Fruit fly (Drosophila melanogaster) whole organism, wandering third instar larva: Measurements from ENCODE around the gene kri.

Experiments
- CG32264 ChIP-seq: fragments of 200-800 bp; sonication (Bioruptor generic); optimal IDR thresholded peaks from 2 replicates; lab custom pipeline; 2016; ENCODE audit warnings: missing biosample characterization, missing genetic modification characterization
- CrebA ChIP-seq: fragments of 200-800 bp; sonication (Bioruptor generic); optimal IDR thresholded peaks from 2 replicates; lab custom pipeline; 2016; ENCODE audit warnings: missing biosample characterization, mild to moderate bottlenecking, missing genetic modification characterization, borderline replicate concordance
- Dfd ChIP-seq: fragments of >200 bp; optimal IDR thresholded peaks from 2 replicates; lab custom pipeline; 2017; ENCODE audit warnings: missing biosample characterization, missing genetic modification characterization
- Dif ChIP-seq: fragments of 200-275, 200-300 bp; sonication (Bioruptor generic); optimal IDR thresholded peaks from 2 replicates; lab custom pipeline; 2018; ENCODE audit warnings: missing biosample characterization, missing genetic modification characterization; ENCODE audit not compliant: partially characterized antibody
- GATAd ChIP-seq: sonication (Bioruptor generic); optimal IDR thresholded peaks from 2 replicates; lab custom pipeline; 2016; ENCODE audit warnings: missing biosample characterization, missing genetic modification characterization
- HLH106 ChIP-seq: fragments of 200-800 bp; optimal IDR thresholded peaks from 3 replicates; lab custom pipeline; 2019; ENCODE audit warnings: missing biosample characterization, mild to moderate bottlenecking, missing genetic modification characterization, moderate library complexity
- Hnf4 ChIP-seq: fragments of 200-800 bp; sonication (Bioruptor generic); optimal IDR thresholded peaks from 2 replicates; lab custom pipeline; 2016; ENCODE audit warnings: missing biosample characterization, mild to moderate bottlenecking, missing genetic modification characterization
- Hr78 ChIP-seq: fragments of >200 bp; optimal IDR thresholded peaks from 2 replicates; lab custom pipeline; 2017; ENCODE audit warnings: missing biosample characterization, missing genetic modification characterization
- Jra ChIP-seq: sonication (Bioruptor generic); optimal IDR thresholded peaks from 2 replicates; lab custom pipeline; 2016; ENCODE audit warnings: missing biosample characterization, missing genetic modification characterization
- Mio ChIP-seq: sonication (Bioruptor generic); optimal IDR thresholded peaks from 2 replicates; lab custom pipeline; 2016; ENCODE audit warnings: missing biosample characterization, missing genetic modification characterization
- Myc ChIP-seq: fragments of >200 bp; optimal IDR thresholded peaks from 2 replicates; lab custom pipeline; 2017
- N ChIP-seq: fragments of >200 bp; optimal IDR thresholded peaks from 2 replicates; lab custom pipeline; 2018; ENCODE audit warnings: missing biosample characterization, missing external identifiers, missing genetic modification characterization
- OdsH ChIP-seq: fragments of 200-800 bp; sonication (Bioruptor generic); optimal IDR thresholded peaks from 2 replicates; lab custom pipeline; 2016; ENCODE audit warnings: missing biosample characterization, mild to moderate bottlenecking, missing genetic modification characterization
- Rel ChIP-seq, 2 experiments: fragments of 200-800 bp; sonication (Bioruptor generic) in 1 of 2; optimal IDR thresholded peaks; 2 replicates in 1 of 2; 3 replicates in 1 of 2; lab custom pipeline; 2016 to 2019; ENCODE audit warnings: mild to moderate bottlenecking in 2 of 2, missing biosample characterization in 2 of 2, missing genetic modification characterization in 2 of 2, moderate library complexity in 1 of 2
- Sp1 ChIP-seq: fragments of 200-800 bp; sonication (Bioruptor generic); optimal IDR thresholded peaks from 3 replicates; lab custom pipeline; 2019; ENCODE audit warnings: missing biosample characterization, mild to moderate bottlenecking, missing genetic modification characterization, moderate library complexity
- br ChIP-seq: fragments of 200-800 bp; sonication (Bioruptor generic); optimal IDR thresholded peaks from 2 replicates; lab custom pipeline; 2016; ENCODE audit warnings: missing biosample characterization, missing genetic modification characterization
- brk ChIP-seq: fragments of 200-800 bp; sonication (Bioruptor generic); optimal IDR thresholded peaks from 2 replicates; lab custom pipeline; 2016; ENCODE audit warnings: missing biosample characterization, mild to moderate bottlenecking, missing genetic modification characterization
- dl ChIP-seq, 2 experiments: fragments of 175-275, 200-275 bp in 1 of 2; fragments of 200-275 bp in 1 of 2; sonication (Bioruptor generic); optimal IDR thresholded peaks; lab custom pipeline; 2018; ENCODE audit warnings: mild to moderate bottlenecking in 2 of 2, missing biosample characterization in 2 of 2, missing genetic modification characterization in 2 of 2, moderate library complexity in 2 of 2; ENCODE audit not compliant: partially characterized antibody in 2 of 2, insufficient read depth in 1 of 2
- dmrt93B ChIP-seq: fragments of 200-800 bp; sonication (Bioruptor generic); optimal IDR thresholded peaks from 2 replicates; lab custom pipeline; 2018; ENCODE audit warnings: missing biosample characterization, mild to moderate bottlenecking, missing genetic modification characterization
- dsf ChIP-seq: sonication (Bioruptor generic); optimal IDR thresholded peaks from 2 replicates; lab custom pipeline; 2016; ENCODE audit warnings: missing biosample characterization, missing genetic modification characterization, borderline replicate concordance
- ey ChIP-seq: fragments of 200-800 bp; sonication (Bioruptor generic); optimal IDR thresholded peaks from 2 replicates; lab custom pipeline; 2016; ENCODE audit warnings: missing biosample characterization, missing genetic modification characterization
- foxo ChIP-seq, 2 experiments: fragments of 200-800 bp; sonication (Bioruptor generic); optimal IDR thresholded peaks; 2 replicates in 1 of 2; 3 replicates in 1 of 2; lab custom pipeline; 2016 to 2017; ENCODE audit warnings: missing biosample characterization in 2 of 2, missing genetic modification characterization in 2 of 2
- fru ChIP-seq: fragments of 200-800 bp; sonication (Bioruptor generic); optimal IDR thresholded peaks from 3 replicates; lab custom pipeline; 2016; ENCODE audit warnings: missing biosample characterization, mild to moderate bottlenecking, missing genetic modification characterization
- h ChIP-seq: fragments of 200-800 bp; sonication (Bioruptor generic); optimal IDR thresholded peaks from 3 replicates; lab custom pipeline; 2016; ENCODE audit warnings: missing biosample characterization, mild to moderate bottlenecking, missing genetic modification characterization
- jim ChIP-seq: fragments of 175-275, 200-325 bp; sonication (Bioruptor generic); optimal IDR thresholded peaks from 2 replicates; lab custom pipeline; 2016; ENCODE audit warnings: missing biosample characterization, mild to moderate bottlenecking, missing genetic modification characterization
- lola ChIP-seq: fragments of >200 bp; optimal IDR thresholded peaks from 2 replicates; lab custom pipeline; 2017; ENCODE audit warnings: missing biosample characterization, missing genetic modification characterization
- pan ChIP-seq: fragments of >200 bp; optimal IDR thresholded peaks from 2 replicates; lab custom pipeline; 2017
- psq ChIP-seq: fragments of 200-800 bp; sonication (Bioruptor generic); optimal IDR thresholded peaks from 3 replicates; lab custom pipeline; 2017; ENCODE audit warnings: missing biosample characterization, mild to moderate bottlenecking, missing genetic modification characterization, moderate library complexity
- rgr ChIP-seq: fragments of 200-800 bp; sonication (Bioruptor generic); optimal IDR thresholded peaks from 3 replicates; lab custom pipeline; 2016; ENCODE audit warnings: missing biosample characterization, mild to moderate bottlenecking, missing genetic modification characterization
- sage ChIP-seq: fragments of 200-800 bp; sonication (Bioruptor generic); optimal IDR thresholded peaks from 2 replicates; lab custom pipeline; 2016; ENCODE audit warnings: missing biosample characterization, mild to moderate bottlenecking, missing genetic modification characterization
- sv ChIP-seq: fragments of 200-800 bp; sonication (Bioruptor generic); optimal IDR thresholded peaks from 3 replicates; lab custom pipeline; 2016; ENCODE audit warnings: missing biosample characterization, missing genetic modification characterization
- tai ChIP-seq: sonication (Bioruptor generic); optimal IDR thresholded peaks from 2 replicates; lab custom pipeline; 2016; ENCODE audit warnings: missing biosample characterization, missing genetic modification characterization
- usp ChIP-seq: fragments of >200 bp; optimal IDR thresholded peaks from 2 replicates; lab custom pipeline; 2017; ENCODE audit warnings: missing biosample characterization, missing genetic modification characterization
- woc ChIP-seq: sonication (Bioruptor generic); optimal IDR thresholded peaks from 2 replicates; lab custom pipeline; 2016; ENCODE audit warnings: missing biosample characterization, mild to moderate bottlenecking, missing genetic modification characterization

kri gene

DNA sequence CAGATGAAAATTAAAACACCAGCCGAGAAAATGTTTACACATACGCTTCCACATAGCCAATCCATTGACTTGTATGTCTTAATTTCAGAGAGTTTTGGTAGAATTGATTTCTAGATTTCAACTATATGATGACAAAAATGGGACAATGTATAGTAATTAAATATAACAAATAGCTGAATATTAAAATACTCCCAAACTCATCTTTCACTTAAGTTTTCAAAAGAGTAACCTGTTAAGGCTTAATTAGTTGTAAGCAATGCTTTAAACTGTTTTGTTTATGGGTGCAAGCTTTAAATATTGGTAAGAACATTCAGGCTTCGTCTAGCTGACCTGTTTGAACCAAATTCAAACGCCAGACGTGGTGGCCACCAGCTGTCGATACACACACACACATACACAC, 17.9 kb downstream of the kri start:
- no peak for TF ChIP-seq Myc (lab: Kevin White, UChicago)
- TF ChIP-seq CG32264 (GFP tag; lab: Kevin White, UChicago) = no peak
- no peak for TF ChIP-seq rgr (GFP tag; lab: Kevin White, UChicago)
- TF ChIP-seq woc = no peak
- TF ChIP-seq pan = no peak
- TF ChIP-seq Hnf4 = no peak
- TF ChIP-seq h (GFP tag; lab: Kevin White, UChicago) = no peak
- no peak for TF ChIP-seq CrebA
- no peak for TF ChIP-seq Dif (GFP tag; lab: Kevin White, UChicago)
- TF ChIP-seq Sp1 = no peak
- TF ChIP-seq OdsH (GFP tag; lab: Kevin White, UChicago) = no peak
- TF ChIP-seq psq (GFP tag; lab: Kevin White, UChicago) = no peak
- TF ChIP-seq dmrt93B (GFP tag; lab: Kevin White, UChicago) = no peak
- TF ChIP-seq sage = no peak
- TF ChIP-seq foxo (GFP tag; optimal IDR thresholded peaks at IDR 0.05; lab: Kevin White, UChicago) = no peak
- TF ChIP-seq Rel (GFP tag; optimal IDR thresholded peaks at IDR 0.05; lab: Kevin White, UChicago) = no peak
- no peak for TF ChIP-seq Rel (tag; optimal IDR thresholded peaks at IDR 0.05; lab: Kevin White, UChicago)
- TF ChIP-seq Dfd (GFP tag; lab: Kevin White, UChicago) = no peak
- TF ChIP-seq usp (GFP tag; lab: Kevin White, UChicago) = no peak

DNA sequence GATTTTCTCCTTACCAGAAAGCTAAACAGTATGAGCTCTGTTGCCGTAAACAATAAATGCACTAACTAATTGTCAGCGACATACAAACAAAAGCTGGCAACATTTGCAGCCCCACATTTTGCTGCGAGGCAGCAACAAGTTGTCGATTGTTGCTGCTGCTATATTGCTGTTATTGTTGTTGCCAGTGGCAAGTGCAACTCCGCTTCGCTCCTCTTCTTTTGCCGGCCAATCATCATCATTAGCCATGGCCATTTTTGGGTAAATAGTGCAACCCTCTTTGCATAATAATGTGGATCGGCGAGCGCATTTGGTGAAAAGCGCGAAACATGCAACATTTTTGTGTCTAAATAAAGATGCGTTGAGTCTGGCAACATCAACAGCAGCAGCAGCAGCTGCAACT, 19.9 kb downstream of the kri start:
- no peak for TF ChIP-seq Dfd (GFP tag; lab: Kevin White, UChicago)
- no peak for TF ChIP-seq h (GFP tag; lab: Kevin White, UChicago)
- TF ChIP-seq pan = no peak
- no peak for TF ChIP-seq lola
- no peak for TF ChIP-seq OdsH (GFP tag; lab: Kevin White, UChicago)
- TF ChIP-seq br (GFP tag; lab: Kevin White, UChicago) = no peak
- no peak for TF ChIP-seq dl (GFP tag; optimal IDR thresholded peaks at IDR 0.05; lab: Kevin White, UChicago; ENCODE audit: insufficient read depth in 1 of 2, partially characterized antibody in 2 of 2)
- no peak for TF ChIP-seq sage
- TF ChIP-seq dmrt93B (GFP tag; lab: Kevin White, UChicago) = no peak
- no peak for TF ChIP-seq HLH106
- TF ChIP-seq Hr78 (GFP tag; lab: Kevin White, UChicago) = no peak
- no peak for TF ChIP-seq CrebA
- no peak for TF ChIP-seq Myc (lab: Kevin White, UChicago)
- no peak for TF ChIP-seq Sp1
- TF ChIP-seq ey = no peak
- TF ChIP-seq Dif (GFP tag; lab: Kevin White, UChicago) = no peak

DNA sequence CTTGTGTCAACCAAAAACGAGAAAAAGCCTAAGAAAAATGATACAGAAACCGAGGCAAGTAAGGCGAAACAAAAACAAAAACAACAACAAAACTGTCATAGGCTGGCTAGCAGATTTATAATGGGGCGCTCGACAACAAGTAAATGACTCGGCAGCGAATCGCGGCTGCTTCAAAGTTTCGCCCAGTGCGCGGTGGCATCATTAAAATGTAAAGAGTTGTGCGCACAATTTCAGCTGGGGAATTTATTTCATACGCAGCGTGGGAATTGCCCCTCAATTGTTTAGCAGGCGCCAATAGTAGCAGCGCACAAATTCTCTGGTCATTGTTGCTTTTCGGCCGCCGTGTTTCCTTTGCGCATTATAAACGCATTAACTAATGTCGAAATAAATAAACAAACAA, 21.1 kb downstream of the kri start:
- TF ChIP-seq Dif (GFP tag; lab: Kevin White, UChicago) = no peak
- no peak for TF ChIP-seq jim (GFP tag; lab: Kevin White, UChicago)
- TF ChIP-seq CG32264 (GFP tag; lab: Kevin White, UChicago) = no peak
- no peak for TF ChIP-seq rgr (GFP tag; lab: Kevin White, UChicago)
- no peak for TF ChIP-seq GATAd (GFP tag; lab: Kevin White, UChicago)
- TF ChIP-seq sv (GFP tag; lab: Kevin White, UChicago) = no peak
- no peak for TF ChIP-seq Sp1
- no peak for TF ChIP-seq HLH106
- TF ChIP-seq CrebA = no peak
- no peak for TF ChIP-seq Myc (lab: Kevin White, UChicago)

DNA sequence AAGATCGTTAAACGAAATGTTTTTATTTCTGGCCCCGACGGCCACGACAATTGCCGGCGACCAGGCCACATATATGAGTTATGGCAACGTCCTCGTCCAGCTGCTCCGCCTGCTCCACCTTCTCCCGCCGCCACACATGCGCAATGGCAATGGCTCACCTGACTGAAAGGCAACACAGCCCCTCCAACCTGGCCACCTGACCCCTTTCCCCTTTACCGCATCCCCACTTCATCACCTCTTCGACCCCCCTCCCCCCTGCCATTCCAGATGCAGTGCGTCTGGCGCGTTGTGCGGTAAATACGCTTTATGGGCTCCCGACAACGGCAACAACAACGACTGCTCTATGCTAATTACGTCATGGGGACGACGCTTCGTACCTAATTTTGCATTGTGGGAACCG, 23.0 kb downstream of the kri start:
- no peak for TF ChIP-seq sv (GFP tag; lab: Kevin White, UChicago)
- no peak for TF ChIP-seq usp (GFP tag; lab: Kevin White, UChicago)
- TF ChIP-seq jim (GFP tag; lab: Kevin White, UChicago) = no peak
- TF ChIP-seq tai = no peak
- no peak for TF ChIP-seq br (GFP tag; lab: Kevin White, UChicago)
- no peak for TF ChIP-seq CrebA
- no peak for TF ChIP-seq Dfd (GFP tag; lab: Kevin White, UChicago)
- TF ChIP-seq foxo (GFP tag; optimal IDR thresholded peaks at IDR 0.05; lab: Kevin White, UChicago) = no peak
- TF ChIP-seq Rel (GFP tag; optimal IDR thresholded peaks at IDR 0.05; lab: Kevin White, UChicago) = no peak
- TF ChIP-seq Rel (tag; optimal IDR thresholded peaks at IDR 0.05; lab: Kevin White, UChicago) = no peak
- no peak for TF ChIP-seq GATAd (GFP tag; lab: Kevin White, UChicago)
- no peak for TF ChIP-seq lola
- no peak for TF ChIP-seq Jra (GFP tag; lab: Kevin White, UChicago)

DNA sequence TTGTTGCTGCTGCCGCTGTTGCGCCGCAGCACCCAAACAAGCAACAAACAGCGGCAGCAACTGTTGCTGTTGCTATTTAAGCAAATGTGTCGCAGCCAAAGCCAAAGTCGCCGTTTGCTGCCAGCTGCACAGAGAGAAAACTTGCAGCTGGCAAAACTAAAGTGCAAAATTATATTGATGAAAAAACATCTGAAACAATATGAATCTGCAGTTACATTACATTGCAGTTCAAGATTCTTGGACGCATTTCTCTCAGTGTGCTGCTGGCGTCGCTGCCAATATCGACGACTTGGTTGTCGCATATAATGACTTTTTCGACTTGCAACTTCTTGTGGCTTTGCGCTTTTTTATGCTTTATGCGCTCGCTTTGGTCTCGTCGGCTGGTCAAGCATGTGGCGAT, 23.5 kb downstream of the kri start:
- no peak for TF ChIP-seq dsf (GFP tag; lab: Kevin White, UChicago)
- TF ChIP-seq Sp1 = no peak
- TF ChIP-seq Rel (GFP tag; optimal IDR thresholded peaks at IDR 0.05; lab: Kevin White, UChicago) = no peak
- no peak for TF ChIP-seq Rel (tag; optimal IDR thresholded peaks at IDR 0.05; lab: Kevin White, UChicago)
- peak; percentile 50 for TF ChIP-seq rgr (GFP tag; lab: Kevin White, UChicago)
- TF ChIP-seq lola = no peak
- peak; percentile 57 for TF ChIP-seq h (GFP tag; lab: Kevin White, UChicago)
- TF ChIP-seq woc = peak; percentile 15
- TF ChIP-seq fru = peak; percentile 44
- no peak for TF ChIP-seq dl (GFP tag; optimal IDR thresholded peaks at IDR 0.05; lab: Kevin White, UChicago; ENCODE audit: insufficient read depth in 1 of 2, partially characterized antibody in 2 of 2)
- no peak for TF ChIP-seq N (GFP tag; lab: Kevin White, UChicago)
- no peak for TF ChIP-seq brk (GFP tag; lab: Kevin White, UChicago)
- TF ChIP-seq Mio (GFP tag; lab: Kevin White, UChicago) = no peak
- TF ChIP-seq tai = no peak
- peak; percentile 26 for TF ChIP-seq dmrt93B (GFP tag; lab: Kevin White, UChicago)
- peak; percentile 43 for TF ChIP-seq ey
- TF ChIP-seq Dfd (GFP tag; lab: Kevin White, UChicago) = no peak
- TF ChIP-seq GATAd (GFP tag; lab: Kevin White, UChicago) = no peak
- TF ChIP-seq usp (GFP tag; lab: Kevin White, UChicago) = no peak
- TF ChIP-seq sage = no peak
- peak; percentile 21 for TF ChIP-seq br (GFP tag; lab: Kevin White, UChicago)
- TF ChIP-seq HLH106 = peak; percentile 25
- TF ChIP-seq psq (GFP tag; lab: Kevin White, UChicago) = no peak
- no peak for TF ChIP-seq Jra (GFP tag; lab: Kevin White, UChicago)
- no peak for TF ChIP-seq Dif (GFP tag; lab: Kevin White, UChicago)
- no peak for TF ChIP-seq sv (GFP tag; lab: Kevin White, UChicago)
- peak in 1 of 2 experiments; percentile 53 for TF ChIP-seq foxo (GFP tag; optimal IDR thresholded peaks at IDR 0.05; lab: Kevin White, UChicago)
